Fruit fly (Drosophila melanogaster): Measurements from ENCODE around the gene CDase.
A peak's percentile ranks its signal among the peaks of the same experiment; 100 is the strongest.

Gene CDase

dm6 chr3R:30461608-30462243, 2.4 kb downstream of the CDase start (continued):
- peak; percentile 57 for TF ChIP-seq CG34406 (GFP tag; optimal IDR thresholded peaks at IDR 0.05)
- TF ChIP-seq Lpt (GFP tag; optimal IDR thresholded peaks at IDR 0.05): peak; percentile 45
- peak; percentile 71 for TF ChIP-seq CG32006 (GFP tag; optimal IDR thresholded peaks at IDR 0.05)
- TF ChIP-seq Hr38 (GFP tag; optimal IDR thresholded peaks at IDR 0.05): no peak
- peak; percentile 6 for TF ChIP-seq cyc (GFP tag; optimal IDR thresholded peaks at IDR 0.05)
- TF ChIP-seq Hr4 (GFP tag; optimal IDR thresholded peaks at IDR 0.05): peak; percentile 54
- TF ChIP-seq OdsH (GFP tag; optimal IDR thresholded peaks at IDR 0.05): peak; percentile 61
- peak; percentile 53 for TF ChIP-seq Ets96B (tag; optimal IDR thresholded peaks at IDR 0.05)
- TF ChIP-seq Smox (GFP tag; optimal IDR thresholded peaks at IDR 0.05): no peak

DNA sequence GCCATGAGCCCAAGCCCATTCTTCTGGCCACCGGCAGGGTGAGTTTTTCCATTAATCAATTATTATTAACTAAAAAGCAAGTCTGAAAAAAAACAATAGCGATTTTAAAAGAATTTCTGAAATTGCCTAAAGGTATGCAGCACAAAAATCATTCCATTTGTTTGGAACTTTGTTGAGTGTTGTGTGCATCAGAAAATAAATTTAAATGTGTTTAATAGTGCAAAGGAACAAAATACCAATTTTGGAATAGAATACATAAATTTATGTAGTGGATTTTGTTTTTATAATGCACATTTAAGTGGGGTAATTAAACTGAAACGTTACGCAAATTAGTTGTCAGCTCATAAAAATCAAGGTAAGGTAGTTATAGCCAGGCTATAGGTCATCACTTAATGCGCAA, 4.9 kb downstream of the CDase start:
- TF ChIP-seq CG32006 (GFP tag; optimal IDR thresholded peaks at IDR 0.05): no peak
- TF ChIP-seq Ets96B (tag; optimal IDR thresholded peaks at IDR 0.05): no peak

dm6 chr3R:30465775-30466494, 6.6 kb downstream of the CDase start, which contains the start of gene PH4alphaEFB:
Gene PH4alphaEFB, plus strand, starts transcription at chr3R:30466050.
- TF ChIP-seq Eip78C (GFP tag) (peak; percentile 62), CG10631 (GFP tag; optimal IDR thresholded peaks at IDR 0.05) (no peak), fkh (GFP tag; optimal IDR thresholded peaks at IDR 0.05) (peak; percentile 49), CG8319 (GFP tag; optimal IDR thresholded peaks at IDR 0.05) (no peak), dsx (GFP tag; optimal IDR thresholded peaks at IDR 0.05; ENCODE audit: poor library complexity, severe bottlenecking) (peak; percentile 62), fd85E (GFP tag; optimal IDR thresholded peaks at IDR 0.05) (peak; percentile 15), Lpt (GFP tag; optimal IDR thresholded peaks at IDR 0.05) (no peak), CG6163 (GFP tag; IDR thresholded peaks at IDR 0.05) (peak; percentile 11; the same call in 1 of the 3 replicates), CG9139 (GFP tag; optimal IDR thresholded peaks at IDR 0.05) (peak; percentile 41), CG6854 (GFP tag; optimal IDR thresholded peaks at IDR 0.05) (peak; percentile 11), ss (GFP tag; optimal IDR thresholded peaks at IDR 0.05) (peak; percentile 30 to 49), Eip75B (GFP tag; optimal IDR thresholded peaks at IDR 0.05) (no peak), Sox14 (GFP tag; optimal IDR thresholded peaks at IDR 0.05) (peak; percentile 37)

dm6 chr3R:30466515-30466914, 7.2 kb downstream of the CDase start:
- TF ChIP-seq pdm3 (GFP tag; optimal IDR thresholded peaks at IDR 0.05): no peak
- 0 out of 3 replicates have a peak, but pooled peaks have one; percentile 36 for TF ChIP-seq CG6163 (GFP tag; IDR thresholded peaks at IDR 0.05)
- no peak for TF ChIP-seq net (GFP tag; optimal IDR thresholded peaks at IDR 0.05)
- peak; percentile 7 for TF ChIP-seq CG1621 (tag; optimal IDR thresholded peaks at IDR 0.05)
- TF ChIP-seq dsx (GFP tag; optimal IDR thresholded peaks at IDR 0.05; ENCODE audit: poor library complexity, severe bottlenecking): no peak
- no peak for TF ChIP-seq Hr39 (GFP tag; optimal IDR thresholded peaks at IDR 0.05)
- peak; percentile 59 for TF ChIP-seq Eip78C (GFP tag)
- peak; percentile 17 for TF ChIP-seq CG6276 (GFP tag; optimal IDR thresholded peaks at IDR 0.05)
- TF ChIP-seq ss (GFP tag; optimal IDR thresholded peaks at IDR 0.05): no peak
- no peak for TF ChIP-seq salr (GFP tag; optimal IDR thresholded peaks at IDR 0.05)
- no peak for TF ChIP-seq CG11902 (GFP tag; optimal IDR thresholded peaks at IDR 0.05)
- TF ChIP-seq vri (GFP tag; optimal IDR thresholded peaks at IDR 0.05): peak; percentile 13
- TF ChIP-seq CG9139 (GFP tag; optimal IDR thresholded peaks at IDR 0.05): no peak
- TF ChIP-seq svp (GFP tag): peak; percentile 83

- peak; percentile 20 for TF ChIP-seq svp (GFP tag)
- no peak for TF ChIP-seq salr (GFP tag; optimal IDR thresholded peaks at IDR 0.05)
Measured at dm6 chr3R:30467062-30467461, 7.7 kb downstream of the CDase start.

All from whole organism, prepupa.